Worm (Caenorhabditis elegans) whole organism, L2 larva: ENCODE data around the gene sgk-1.
"Not testable (repeated sequence)": the region's sequence is repeated elsewhere in the genome, so short reads cannot be mapped to it uniquely, and the experiment has no call there.

Experiments used
- C34F6.9 ChIP-seq: fragments of 150-350 bp; optimal IDR thresholded peaks from 2 replicates; lab custom pipeline; 2014; ENCODE audit warnings: missing biosample characterization, missing genetic modification characterization
- F13H6.1 ChIP-seq: sonication (generic microtip); optimal IDR thresholded peaks from 2 replicates; lab custom pipeline; 2016; ENCODE audit warnings: missing genetic modification characterization, missing compliant biosample characterization
- Y55F3AM.14 ChIP-seq: fragments of 200-800 bp; sonication (Bioruptor generic); optimal IDR thresholded peaks from 2 replicates; lab custom pipeline; 2018; ENCODE audit warnings: mild to moderate bottlenecking, missing genetic modification characterization, missing compliant biosample characterization
- ZK546.5 ChIP-seq: sonication (generic microtip); optimal IDR thresholded peaks from 2 replicates; lab custom pipeline; 2017; ENCODE audit warnings: missing biosample characterization, missing genetic modification characterization
- blmp-1 ChIP-seq: sonication (generic microtip); optimal IDR thresholded peaks from 2 replicates; lab custom pipeline; 2017; ENCODE audit warnings: missing genetic modification characterization, mild to moderate bottlenecking, missing compliant biosample characterization, antibody characterized with exemption, moderate library complexity; ENCODE audit not compliant: insufficient read depth
- ceh-82 ChIP-seq: fragments of 150-350 bp; optimal IDR thresholded peaks from 2 replicates; lab custom pipeline; 2014; ENCODE audit warnings: missing biosample characterization, missing genetic modification characterization
- crh-2 ChIP-seq: sonication (generic microtip); optimal IDR thresholded peaks from 2 replicates; lab custom pipeline; 2017; ENCODE audit warnings: missing biosample characterization, missing genetic modification characterization
- dmd-4 ChIP-seq: sonication (generic microtip); optimal IDR thresholded peaks from 2 replicates; lab custom pipeline; 2017; ENCODE audit warnings: missing biosample characterization, missing genetic modification characterization
- egl-27 ChIP-seq: sonication (generic microtip); optimal IDR thresholded peaks from 3 replicates; lab custom pipeline; 2017; ENCODE audit warnings: missing biosample characterization, missing genetic modification reagents, missing genetic modification characterization
- elt-1 ChIP-seq: fragments of 150-350 bp; optimal IDR thresholded peaks from 2 replicates; lab custom pipeline; 2014; ENCODE audit warnings: missing biosample characterization, missing genetic modification characterization
- fos-1 ChIP-seq: fragments of 150-350 bp; optimal IDR thresholded peaks from 2 replicates; lab custom pipeline; 2014; ENCODE audit warnings: missing biosample characterization, missing genetic modification characterization
- gmeb-1 ChIP-seq: fragments of 150-350 bp; optimal IDR thresholded peaks from 2 replicates; lab custom pipeline; 2014; ENCODE audit warnings: missing biosample characterization, missing genetic modification characterization
- lin-11 ChIP-seq: fragments of 150-350 bp; sonication (generic microtip); optimal IDR thresholded peaks from 2 replicates; lab custom pipeline; 2014; ENCODE audit warnings: missing biosample characterization, missing genetic modification characterization, inconsistent platforms, mixed read lengths
- lin-13 ChIP-seq: fragments of 150-350 bp; optimal IDR thresholded peaks from 2 replicates; lab custom pipeline; 2014; ENCODE audit warnings: missing biosample characterization, missing genetic modification reagents, missing genetic modification characterization
- lin-39 ChIP-seq: fragments of 150-350 bp; optimal IDR thresholded peaks from 2 replicates; lab custom pipeline; 2014; ENCODE audit warnings: missing biosample characterization, missing genetic modification reagents, missing genetic modification characterization
- lsy-2 ChIP-seq, 2 experiments: fragments of 150-350 bp in 1 of 2; sonication (generic microtip) in 1 of 2; optimal IDR thresholded peaks; 2 replicates each; lab custom pipeline; 2014 to 2017; ENCODE audit warnings: missing biosample characterization in 2 of 2, missing genetic modification characterization in 2 of 2
- mab-5 ChIP-seq: fragments of 150-350 bp; optimal IDR thresholded peaks from 2 replicates; lab custom pipeline; 2014; ENCODE audit warnings: missing biosample characterization, missing genetic modification characterization
- mbf-1 ChIP-seq: sonication (generic microtip); optimal IDR thresholded peaks from 2 replicates; lab custom pipeline; 2017; ENCODE audit warnings: missing biosample characterization, missing genetic modification characterization
- mdl-1 ChIP-seq, 2 experiments: fragments of 150-350 bp in 1 of 2; sonication (generic microtip) in 1 of 2; optimal IDR thresholded peaks; 2 replicates each; lab custom pipeline; 2017; ENCODE audit warnings: missing biosample characterization in 2 of 2, missing genetic modification characterization in 2 of 2
- nhr-10 ChIP-seq: sonication (generic microtip); optimal IDR thresholded peaks from 2 replicates; lab custom pipeline; 2017; ENCODE audit warnings: missing biosample characterization, missing genetic modification characterization
- nhr-11 ChIP-seq: fragments of 150-350 bp; optimal IDR thresholded peaks from 2 replicates; lab custom pipeline; 2014; ENCODE audit warnings: missing biosample characterization, missing genetic modification characterization
- nhr-129 ChIP-seq: fragments of 150-350 bp; optimal IDR thresholded peaks from 2 replicates; lab custom pipeline; 2014; ENCODE audit warnings: missing biosample characterization, missing genetic modification characterization
- nhr-21 ChIP-seq: fragments of 150-350 bp; optimal IDR thresholded peaks from 2 replicates; lab custom pipeline; 2014; ENCODE audit warnings: missing biosample characterization, missing genetic modification characterization
- nhr-23 ChIP-seq: fragments of 150-350 bp; optimal IDR thresholded peaks from 2 replicates; lab custom pipeline; 2014; ENCODE audit warnings: missing biosample characterization, missing genetic modification reagents, missing genetic modification characterization
- nhr-237 ChIP-seq: fragments of 150-350 bp; optimal IDR thresholded peaks from 2 replicates; lab custom pipeline; 2014; ENCODE audit warnings: missing biosample characterization, missing genetic modification characterization
- nhr-25 ChIP-seq: fragments of 150-350 bp; sonication (generic microtip); optimal IDR thresholded peaks from 3 replicates; lab custom pipeline; 2014; ENCODE audit warnings: missing biosample characterization, missing genetic modification characterization
- nhr-6 ChIP-seq: fragments of 150-350 bp; optimal IDR thresholded peaks from 2 replicates; lab custom pipeline; 2014; ENCODE audit warnings: missing biosample characterization, missing genetic modification characterization
- nhr-77 ChIP-seq: fragments of 150-350 bp; optimal IDR thresholded peaks from 2 replicates; lab custom pipeline; 2014; ENCODE audit warnings: missing biosample characterization, missing genetic modification characterization
- sem-4 ChIP-seq: fragments of 150-350 bp; optimal IDR thresholded peaks from 2 replicates; lab custom pipeline; 2014; ENCODE audit warnings: missing biosample characterization, missing genetic modification reagents, missing genetic modification characterization
- sma-3 ChIP-seq: sonication (generic microtip); optimal IDR thresholded peaks from 2 replicates; lab custom pipeline; 2016; ENCODE audit warnings: missing genetic modification reagents, missing genetic modification characterization, missing compliant biosample characterization
- sma-9 ChIP-seq, 2 experiments: fragments of 150-350 bp in 1 of 2; sonication (generic microtip) in 1 of 2; optimal IDR thresholded peaks; 2 replicates each; lab custom pipeline; 2014 to 2016; ENCODE audit warnings: missing genetic modification characterization in 2 of 2, mild to moderate bottlenecking in 1 of 2, missing biosample characterization in 1 of 2, missing compliant biosample characterization in 1 of 2, missing genetic modification reagents in 1 of 2, moderate library complexity in 1 of 2
- snpc-4 ChIP-seq: fragments of 150-350 bp; optimal IDR thresholded peaks from 2 replicates; lab custom pipeline; 2014; ENCODE audit warnings: missing biosample characterization, missing genetic modification characterization
- unc-39 ChIP-seq: fragments of 150-350 bp; optimal IDR thresholded peaks from 2 replicates; lab custom pipeline; 2014; ENCODE audit warnings: missing biosample characterization, missing genetic modification characterization
- unc-55 ChIP-seq: fragments of 150-350 bp; sonication (generic microtip); optimal IDR thresholded peaks from 3 replicates; lab custom pipeline; 2014; ENCODE audit warnings: missing biosample characterization, missing genetic modification reagents, missing genetic modification characterization
- unc-62 ChIP-seq: fragments of 150-350 bp; optimal IDR thresholded peaks from 2 replicates; lab custom pipeline; 2014; ENCODE audit warnings: missing biosample characterization, missing genetic modification reagents, missing genetic modification characterization
- zag-1 ChIP-seq: fragments of 150-350 bp; optimal IDR thresholded peaks from 2 replicates; lab custom pipeline; 2014; ENCODE audit warnings: missing biosample characterization, missing genetic modification characterization
- ztf-1 ChIP-seq: fragments of 200-800 bp; sonication (Bioruptor generic); conservative IDR thresholded peaks from 2 replicates; pipeline ENCODE4 v1.3.6; 2022; ENCODE audit warnings: missing genetic modification characterization, missing compliant biosample characterization
- ztf-11 ChIP-seq: sonication (generic microtip); optimal IDR thresholded peaks from 2 replicates; lab custom pipeline; 2017; ENCODE audit warnings: missing biosample characterization, missing genetic modification characterization
- ztf-4 ChIP-seq: fragments of 150-350 bp; optimal IDR thresholded peaks from 2 replicates; lab custom pipeline; 2014; ENCODE audit warnings: missing biosample characterization, missing genetic modification characterization

Gene sgk-1

DNA sequence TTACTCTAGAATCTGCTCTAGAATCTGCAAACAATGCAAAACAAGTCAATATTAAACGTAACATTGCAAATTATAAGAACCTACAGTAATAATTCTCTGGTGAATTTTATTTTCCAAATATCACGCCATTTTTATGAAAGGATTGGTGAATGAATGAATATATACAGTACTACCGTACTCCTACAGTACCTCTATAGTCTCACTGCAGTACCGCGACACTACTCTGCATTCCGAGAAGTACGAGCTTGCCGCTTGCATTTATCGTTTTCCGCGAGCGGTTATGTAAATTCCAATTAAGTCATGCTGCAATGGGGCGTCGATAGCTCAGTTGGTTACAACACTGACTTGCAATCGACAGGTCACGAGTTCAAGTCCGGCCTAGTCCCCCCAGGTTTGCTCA, 49.6 kb downstream of the sgk-1 start, which contains the start of gene F23A7.4:
TSS of gene F23A7.4 (plus strand) at position 301 of the 400 bp plus-strand sequence.
- TF ChIP-seq nhr-25 (tag; lab: Kevin White, UChicago); mbf-1 (tag; lab: Kevin White, UChicago); unc-55 (GFP tag; lab: Kevin White, UChicago): not testable (repeated sequence)
- TF ChIP-seq, all 48 proteins: peak for 0; not testable (repeated sequence) for 48

- no peak for TF ChIP-seq dmd-4 (tag; lab: Kevin White, UChicago)
These were observed 51.4 kb downstream of the sgk-1 start, which contains the start of gene R11.4 for ce11 chrX:16210518-16210917. Gene R11.4 (minus strand): TSS chrX:16210618.

ce11 chrX:16209660-16210059, 52.3 kb downstream of the sgk-1 start:
- peak; percentile 72 to 81 for TF ChIP-seq lsy-2 (tag; optimal IDR thresholded peaks at IDR 0.05; lab: Kevin White, UChicago)
- peak; percentile 88 for TF ChIP-seq crh-2
- TF ChIP-seq C34F6.9 (tag; lab: Kevin White, UChicago) = peak; percentile 70
- TF ChIP-seq ceh-82 (tag; lab: Kevin White, UChicago) = peak; percentile 61
- TF ChIP-seq zag-1 (tag; lab: Kevin White, UChicago) = peak; percentile 42
- TF ChIP-seq mbf-1 (tag; lab: Kevin White, UChicago) = no peak
- peak; percentile 80 for TF ChIP-seq sma-9 (GFP tag; optimal IDR thresholded peaks at IDR 0.05; lab: Kevin White, UChicago)
- TF ChIP-seq sma-9 (tag; optimal IDR thresholded peaks at IDR 0.05; lab: Kevin White, UChicago) = no peak
- no peak for TF ChIP-seq lin-39 (tag; lab: Kevin White, UChicago)
- TF ChIP-seq dmd-4 (tag; lab: Kevin White, UChicago) = no peak
- no peak for TF ChIP-seq ZK546.5
- TF ChIP-seq lin-11 (tag; lab: Kevin White, UChicago) = peak; percentile 84
- no peak for TF ChIP-seq unc-62 (GFP tag; lab: Kevin White, UChicago)
- peak; percentile 20 for TF ChIP-seq ztf-11 (tag; lab: Kevin White, UChicago)
- no peak for TF ChIP-seq nhr-11 (tag; lab: Kevin White, UChicago)
- TF ChIP-seq nhr-21 = peak; percentile 88
- TF ChIP-seq mdl-1 (tag; optimal IDR thresholded peaks at IDR 0.05; lab: Kevin White, UChicago) = peak; percentile 7 to 56
- peak; percentile 64 for TF ChIP-seq nhr-25 (tag; lab: Kevin White, UChicago)
- TF ChIP-seq snpc-4 (tag; lab: Kevin White, UChicago) = peak; percentile 86
- peak; percentile 77 for TF ChIP-seq fos-1 (tag; lab: Kevin White, UChicago)
- TF ChIP-seq unc-55 (GFP tag; lab: Kevin White, UChicago) = peak; percentile 91
- TF ChIP-seq F13H6.1 (tag; lab: Kevin White, UChicago) = peak; percentile 79
- peak; percentile 89 for TF ChIP-seq mab-5 (tag; lab: Kevin White, UChicago)
- no peak for TF ChIP-seq elt-1 (tag; lab: Kevin White, UChicago)
- TF ChIP-seq blmp-1 = peak; percentile 5
- TF ChIP-seq ztf-1 (GFP tag; lab: Robert Waterston, UW) = no peak
- TF ChIP-seq nhr-23 = no peak
- peak; percentile 95 for TF ChIP-seq nhr-129 (tag; lab: Kevin White, UChicago)
- TF ChIP-seq Y55F3AM.14 (GFP tag; lab: Kevin White, UChicago) = peak; percentile 61
- peak; percentile 85 for TF ChIP-seq sma-3 (GFP tag; lab: Kevin White, UChicago)
- TF ChIP-seq nhr-10 (tag; lab: Kevin White, UChicago) = peak; percentile 68
- peak; percentile 72 for TF ChIP-seq sem-4 (tag; lab: Kevin White, UChicago)
- TF ChIP-seq gmeb-1 = peak; percentile 76
- peak; percentile 71 for TF ChIP-seq nhr-6
- TF ChIP-seq ztf-4 (tag; lab: Kevin White, UChicago) = peak; percentile 31
- TF ChIP-seq nhr-77 (tag; lab: Kevin White, UChicago) = peak; percentile 70
- no peak for TF ChIP-seq unc-39
- peak; percentile 70 for TF ChIP-seq nhr-237 (tag; lab: Kevin White, UChicago)
- TF ChIP-seq egl-27 = peak; percentile 61
- TF ChIP-seq lin-13 (GFP tag; lab: Kevin White, UChicago) = peak; percentile 77
